Worm (Caenorhabditis elegans): ENCODE measurements around the gene gab-1.

DNA sequence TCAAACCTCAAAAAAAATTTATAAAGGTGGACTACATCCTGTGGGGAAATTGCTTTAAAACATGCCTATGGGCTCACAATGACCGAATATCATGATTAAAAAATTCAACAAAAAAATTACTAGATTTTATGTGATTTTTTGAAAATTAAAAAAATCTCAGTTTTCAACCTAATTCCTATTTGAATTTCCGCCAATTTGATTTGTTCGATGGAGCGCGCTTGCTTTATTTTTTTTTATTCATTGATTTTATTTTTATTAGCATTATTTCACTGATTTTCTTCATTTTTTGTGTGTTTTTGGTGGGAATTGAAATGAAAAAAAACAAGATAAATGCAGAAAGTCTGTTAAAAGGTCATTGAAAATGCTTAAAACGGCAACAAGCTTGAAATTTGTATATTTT, 40.6 kb downstream of the gab-1 start:
- TF ChIP-seq ces-1 (GFP tag; optimal IDR thresholded peaks at IDR 0.05) (no peak), blmp-1 (tag; optimal IDR thresholded peaks at IDR 0.05) (no peak), ztf-11 (tag; optimal IDR thresholded peaks at IDR 0.05) (no peak), mep-1 (tag; optimal IDR thresholded peaks at IDR 0.05) (no peak), tbx-8 (GFP tag; optimal IDR thresholded peaks at IDR 0.05) (no peak), lsy-2 (tag; optimal IDR thresholded peaks at IDR 0.05) (no peak)
